Fruit fly (Drosophila melanogaster): ENCODE results near the gene CG32486.

CG32486 gene

DNA sequence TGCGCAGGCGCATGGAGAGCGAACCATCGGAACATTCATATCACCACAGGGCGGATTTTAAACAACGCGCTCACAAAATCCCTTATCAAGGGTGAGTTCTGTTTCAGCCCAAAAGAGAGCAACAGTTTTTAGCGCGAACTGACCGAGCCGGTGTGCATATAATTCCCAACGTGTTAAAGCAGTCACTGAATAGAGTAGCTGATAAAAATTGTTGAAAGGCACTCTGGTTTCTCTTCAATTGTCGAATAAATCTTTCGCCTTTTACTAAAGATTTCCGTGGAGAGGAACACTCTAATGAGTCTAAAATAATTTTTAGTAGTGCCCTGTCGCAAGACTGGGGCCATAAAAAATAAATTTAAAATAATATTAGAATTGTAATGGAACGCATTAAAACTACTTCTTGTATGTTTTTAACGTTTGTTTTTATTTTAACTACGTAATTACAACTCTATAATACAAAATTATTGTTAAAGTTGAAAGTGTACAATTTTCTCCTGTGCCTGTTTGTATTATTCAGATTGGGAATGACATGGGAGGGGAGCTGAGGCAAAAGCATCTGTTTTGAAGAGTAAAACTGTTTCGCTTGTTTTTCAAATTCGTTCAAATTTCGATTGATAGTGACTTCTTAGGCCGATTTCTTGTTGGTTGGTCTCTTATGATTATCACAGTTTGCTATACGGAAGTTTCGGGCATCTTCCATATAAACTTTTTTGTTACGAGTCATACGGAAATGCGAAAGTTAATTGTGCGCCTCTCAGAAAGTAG is 20.1 kb upstream of the CG32486 start (continued):
- TF ChIP-seq chif (GFP tag; optimal IDR thresholded peaks at IDR 0.05): peak; percentile 24 to 33
- peak; percentile 66; the same call in 1 of the 2 replicates for TF ChIP-seq HLH3B (GFP tag; IDR thresholded peaks at IDR 0.05)
- no peak for TF ChIP-seq ftz-f1 (GFP tag; optimal IDR thresholded peaks at IDR 0.05)
- no peak for TF ChIP-seq oc (tag; optimal IDR thresholded peaks at IDR 0.05)
- TF ChIP-seq slbo (GFP tag; IDR thresholded peaks at IDR 0.05): no peak; the same call in 1 of the 2 replicates
- TF ChIP-seq CG5245 (GFP tag; optimal IDR thresholded peaks at IDR 0.05): no peak
- TF ChIP-seq twi (tag; optimal IDR thresholded peaks at IDR 0.05): peak; percentile 7
- TF ChIP-seq CG11247 (GFP tag; IDR thresholded peaks at IDR 0.05): peak; percentile 41; the same call in 1 of the 2 replicates
- TF ChIP-seq CG3995 (GFP tag; optimal IDR thresholded peaks at IDR 0.05): no peak
- TF ChIP-seq crol (GFP tag; IDR thresholded peaks at IDR 0.05): 0 out of 2 replicates have a peak, but pooled peaks have one; percentile 32
- TF ChIP-seq Drgx (GFP tag; IDR thresholded peaks at IDR 0.05): peak; percentile 33; the same call in 1 of the 2 replicates
- TF ChIP-seq ranshi (GFP tag; IDR thresholded peaks at IDR 0.05): peak; percentile 16; the same call in 1 of the 2 replicates
- TF ChIP-seq Dek (tag; optimal IDR thresholded peaks at IDR 0.05): peak; percentile 52
- TF ChIP-seq Dad (GFP tag; optimal IDR thresholded peaks at IDR 0.05): peak; percentile 32
- TF ChIP-seq CG8089 (GFP tag; optimal IDR thresholded peaks at IDR 0.05): peak; percentile 34
- TF ChIP-seq Lhr (GFP tag; optimal IDR thresholded peaks at IDR 0.05): no peak
- peak; percentile 92 for TF ChIP-seq Dp (GFP tag; optimal IDR thresholded peaks at IDR 0.05)
- no peak for TF ChIP-seq Hand (GFP tag; optimal IDR thresholded peaks at IDR 0.05)
- TF ChIP-seq CG17359 (tag; optimal IDR thresholded peaks at IDR 0.05): peak; percentile 79
- TF ChIP-seq sr (GFP tag; IDR thresholded peaks at IDR 0.05): 0 out of 3 replicates have a peak, but pooled peaks have one; percentile 57
- TF ChIP-seq CG16815 (GFP tag; optimal IDR thresholded peaks at IDR 0.05): no peak
- no peak for TF ChIP-seq sc (optimal IDR thresholded peaks at IDR 0.05)
- no peak for TF ChIP-seq sc (GFP tag; optimal IDR thresholded peaks at IDR 0.05)
- no peak for TF ChIP-seq hth (optimal IDR thresholded peaks at IDR 0.05)
- peak; percentile 40 for TF ChIP-seq onecut (GFP tag; IDR thresholded peaks at IDR 0.05)
- peak; percentile 8 for TF ChIP-seq CG33213 (GFP tag; optimal IDR thresholded peaks at IDR 0.05)
- TF ChIP-seq CG3838 (GFP tag; optimal IDR thresholded peaks at IDR 0.05): no peak
- TF ChIP-seq amos (GFP tag; IDR thresholded peaks at IDR 0.05; ENCODE audit: partially characterized antibody): peak; percentile 50; the same call in 1 of the 2 replicates
- peak; percentile 31 for TF ChIP-seq CG12659 (GFP tag; optimal IDR thresholded peaks at IDR 0.05)
- peak; percentile 10 for TF ChIP-seq CG7556 (GFP tag; optimal IDR thresholded peaks at IDR 0.05)
- TF ChIP-seq Bgb (GFP tag; IDR thresholded peaks at IDR 0.05; ENCODE audit: partially characterized antibody): peak; percentile 63; the same call in 1 of the 2 replicates
- no peak for TF ChIP-seq HLHmδ (GFP tag; optimal IDR thresholded peaks at IDR 0.05)
- peak; percentile 50 for TF ChIP-seq CG33557 (GFP tag; optimal IDR thresholded peaks at IDR 0.05)
- no peak for TF ChIP-seq Mes4 (GFP tag; optimal IDR thresholded peaks at IDR 0.05)
- TF ChIP-seq ash1 (GFP tag; optimal IDR thresholded peaks at IDR 0.05): no peak
- TF ChIP-seq tio (GFP tag; optimal IDR thresholded peaks at IDR 0.05): no peak
- peak; percentile 46 for TF ChIP-seq zf30C (GFP tag; optimal IDR thresholded peaks at IDR 0.05)
- no peak; the same call in 2 of the 3 replicates for TF ChIP-seq CG16813 (GFP tag; IDR thresholded peaks at IDR 0.05; ENCODE audit: partially characterized antibody)
- TF ChIP-seq Dfd (GFP tag; optimal IDR thresholded peaks at IDR 0.05): no peak
- TF ChIP-seq CG9437 (GFP tag; optimal IDR thresholded peaks at IDR 0.05): no peak
- peak; percentile 39 for TF ChIP-seq Hsf (GFP tag; optimal IDR thresholded peaks at IDR 0.05)
- TF ChIP-seq HmgD (GFP tag; optimal IDR thresholded peaks at IDR 0.05): no peak
- TF ChIP-seq gsb-n (tag; optimal IDR thresholded peaks at IDR 0.05): peak; percentile 62
- TF ChIP-seq kni (GFP tag; optimal IDR thresholded peaks at IDR 0.05): peak; percentile 71
- TF ChIP-seq Xrp1 (GFP tag; IDR thresholded peaks at IDR 0.05): peak; percentile 58
- no peak for TF ChIP-seq CG4617 (GFP tag; optimal IDR thresholded peaks at IDR 0.05; ENCODE audit: borderline replicate concordance)
- TF ChIP-seq CG17912 (GFP tag; optimal IDR thresholded peaks at IDR 0.05): no peak
- TF ChIP-seq ara (GFP tag; IDR thresholded peaks at IDR 0.05): peak; percentile 52; the same call in 1 of the 2 replicates
- TF ChIP-seq mam (GFP tag; optimal IDR thresholded peaks at IDR 0.05): peak; percentile 36

Data from whole organism, embryonic.